Fruit fly (Drosophila melanogaster) whole organism, pupa: Measurements from ENCODE around the gene CG32204.

Experiments
- CG10348 ChIP-seq: fragments of 200-800 bp; sonication (Bioruptor generic); IDR thresholded peaks from 2 replicates; pipeline ENCODE4 v1.3.6; 2022; ENCODE audit warnings: missing biosample characterization, missing genetic modification characterization
- CG12605 ChIP-seq: fragments of 200-800 bp; sonication (Bioruptor generic); IDR thresholded peaks from 2 replicates; pipeline ENCODE4 v1.3.6; 2022; ENCODE audit warnings: missing biosample characterization, missing genetic modification characterization
- CG13204 ChIP-seq: fragments of 200-800 bp; sonication (Bioruptor generic); optimal IDR thresholded peaks from 2 replicates; lab custom pipeline; 2018; ENCODE audit warnings: missing biosample characterization, mild to moderate bottlenecking, missing genetic modification characterization, moderate library complexity
- CG14655 ChIP-seq: fragments of 200-800 bp; sonication (Bioruptor generic); optimal IDR thresholded peaks from 3 replicates; lab custom pipeline; 2017; ENCODE audit warnings: mild to moderate bottlenecking, missing biosample characterization, missing genetic modification reagents, missing genetic modification characterization
- CG15710 ChIP-seq: fragments of 200-800 bp; sonication (Bioruptor generic); optimal IDR thresholded peaks from 2 replicates; lab custom pipeline; 2018; ENCODE audit warnings: missing biosample characterization, mild to moderate bottlenecking, missing genetic modification characterization, moderate library complexity
- CG17806 ChIP-seq: fragments of 200-800 bp; sonication (Bioruptor generic); optimal IDR thresholded peaks from 2 replicates; lab custom pipeline; 2018; ENCODE audit warnings: missing biosample characterization, mild to moderate bottlenecking, missing genetic modification characterization, moderate library complexity
- CG32121 ChIP-seq: fragments of 200-800 bp; sonication (Bioruptor generic); IDR thresholded peaks from 2 replicates; pipeline ENCODE4 v1.3.6; 2022; ENCODE audit warnings: missing biosample characterization, missing genetic modification characterization
- CG34367 ChIP-seq: fragments of 200-800 bp; sonication (Bioruptor generic); optimal IDR thresholded peaks from 2 replicates; lab custom pipeline; 2018; ENCODE audit warnings: missing biosample characterization, mild to moderate bottlenecking, missing genetic modification characterization
- CG4496 ChIP-seq: fragments of 200-800 bp; sonication (Bioruptor generic); IDR thresholded peaks from 3 replicates; pipeline ENCODE4 v1.3.6; 2022; ENCODE audit warnings: missing biosample characterization, missing genetic modification characterization
- CG8159 ChIP-seq: fragments of 200-800 bp; sonication (Bioruptor generic); optimal IDR thresholded peaks from 3 replicates; lab custom pipeline; 2018; ENCODE audit warnings: missing biosample characterization, mild to moderate bottlenecking, missing genetic modification characterization, moderate library complexity
- CG8301 ChIP-seq: fragments of 200-800 bp; sonication (Bioruptor generic); optimal IDR thresholded peaks from 2 replicates; lab custom pipeline; 2018; ENCODE audit warnings: missing biosample characterization, mild to moderate bottlenecking, missing genetic modification characterization
- CG9948 ChIP-seq: fragments of 200-800 bp; sonication (Bioruptor generic); optimal IDR thresholded peaks from 2 replicates; lab custom pipeline; 2018; ENCODE audit warnings: missing biosample characterization, mild to moderate bottlenecking, missing genetic modification characterization, moderate library complexity
- D1 ChIP-seq: fragments of 200-800 bp; sonication (Bioruptor generic); optimal IDR thresholded peaks from 2 replicates; lab custom pipeline; 2018; ENCODE audit warnings: missing biosample characterization, mild to moderate bottlenecking, missing genetic modification characterization, moderate library complexity
- EcR ChIP-seq: fragments of 200-800 bp; sonication (Bioruptor generic); optimal IDR thresholded peaks from 3 replicates; lab custom pipeline; 2019; ENCODE audit warnings: missing biosample characterization, missing genetic modification characterization, mild to moderate bottlenecking, moderate library complexity, missing genetic modification reagents
- Ets98B ChIP-seq: fragments of 200-800 bp; sonication (Bioruptor generic); IDR thresholded peaks from 2 replicates; pipeline ENCODE4 v1.3.6; 2022; ENCODE audit warnings: missing biosample characterization, missing genetic modification characterization
- Pif1A ChIP-seq: fragments of 200-800 bp; sonication (Bioruptor generic); optimal IDR thresholded peaks from 3 replicates; lab custom pipeline; 2016; ENCODE audit warnings: missing biosample characterization, missing genetic modification characterization
- Pif1B ChIP-seq: fragments of 200-800 bp; sonication (Bioruptor generic); optimal IDR thresholded peaks from 3 replicates; lab custom pipeline; 2016; ENCODE audit warnings: missing biosample characterization, missing genetic modification characterization
- Snoo ChIP-seq: fragments of 200-800 bp; sonication (Bioruptor generic); optimal IDR thresholded peaks from 3 replicates; lab custom pipeline; 2017; ENCODE audit warnings: missing biosample characterization, mild to moderate bottlenecking, missing genetic modification characterization, inconsistent platforms
- fd96Ca ChIP-seq: fragments of 200-800 bp; sonication (Bioruptor generic); IDR thresholded peaks from 3 replicates; pipeline ENCODE4 v1.3.6; 2022; ENCODE audit warnings: missing biosample characterization, missing genetic modification characterization
- gl ChIP-seq: fragments of 200-800 bp; sonication (Bioruptor generic); optimal IDR thresholded peaks from 2 replicates; lab custom pipeline; 2018; ENCODE audit warnings: missing biosample characterization, mild to moderate bottlenecking, missing genetic modification characterization
- rn ChIP-seq: fragments of 200-800 bp; sonication (Bioruptor generic); IDR thresholded peaks from 2 replicates; pipeline ENCODE4 v1.3.6; 2022; ENCODE audit warnings: missing biosample characterization, missing genetic modification characterization

Gene CG32204

DNA sequence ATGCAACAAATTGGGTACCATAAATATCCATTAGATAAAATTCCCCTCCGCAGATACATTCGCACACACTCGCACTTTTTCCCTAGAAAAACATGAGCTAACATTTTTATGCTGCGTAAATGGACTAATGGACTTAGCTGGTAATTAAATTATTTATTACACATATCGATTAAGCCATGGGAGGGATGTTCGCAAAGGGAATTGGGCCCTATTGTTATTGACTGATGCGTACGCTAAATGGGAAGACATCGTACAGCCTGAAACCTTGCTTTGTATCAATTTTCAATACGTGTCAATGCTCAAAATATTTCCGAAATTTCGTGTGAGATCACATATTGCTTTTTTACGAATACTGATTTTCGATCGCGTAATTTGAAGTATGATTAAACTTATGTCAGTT is 21.0 kb downstream of the CG32204 start, which contains the start of gene CG43049:
Gene CG43049 (plus strand): TSS at position 301 of the 400 bp plus-strand sequence.
- no peak for TF ChIP-seq CG14655 (GFP tag; lab: Kevin White, UChicago)
- no peak for TF ChIP-seq CG10348 (GFP tag; lab: Robert Waterston, UW)
- TF ChIP-seq gl: no peak
- TF ChIP-seq Pif1A: no peak
- TF ChIP-seq CG12605: no peak
- TF ChIP-seq CG17806 (tag; lab: Kevin White, UChicago): no peak
- TF ChIP-seq CG13204 (GFP tag; lab: Kevin White, UChicago): no peak
- TF ChIP-seq fd96Ca: no peak
- TF ChIP-seq CG8301 (tag; lab: Kevin White, UChicago): no peak
- no peak for TF ChIP-seq EcR (GFP tag; lab: Kevin White, UChicago)
- TF ChIP-seq CG34367 (tag; lab: Kevin White, UChicago): no peak
- TF ChIP-seq CG8159 (tag; lab: Kevin White, UChicago): no peak
- no peak for TF ChIP-seq CG15710 (tag; lab: Kevin White, UChicago)
- TF ChIP-seq CG9948: no peak
- TF ChIP-seq rn (GFP tag; lab: Robert Waterston, UW): no peak
- no peak for TF ChIP-seq Snoo (tag; lab: Kevin White, UChicago)

DNA sequence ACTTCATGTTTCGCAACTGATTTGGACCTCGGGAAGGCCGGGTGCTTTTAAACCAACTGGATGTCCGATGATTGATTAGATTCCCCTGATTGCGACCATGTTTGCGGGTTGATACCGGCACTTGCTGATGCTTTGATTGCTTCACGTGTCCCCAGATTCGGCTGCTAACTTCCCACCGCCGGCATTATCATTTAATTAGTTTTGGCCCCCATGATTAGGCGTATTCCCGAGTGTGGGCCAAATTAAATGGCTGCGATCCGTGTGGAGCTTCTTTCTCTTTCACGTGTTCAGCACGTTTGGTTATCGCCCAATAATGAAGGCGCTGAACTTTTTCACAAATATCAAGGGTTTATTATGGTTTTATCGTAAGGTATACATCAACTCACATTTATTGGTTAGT is 23.8 kb downstream of the CG32204 start, which contains the start of gene CG3819:
Gene CG3819 (minus strand): TSS at position 23 of the 400 bp plus-strand sequence.
- TF ChIP-seq CG8159 (tag; lab: Kevin White, UChicago): no peak
- TF ChIP-seq rn (GFP tag; lab: Robert Waterston, UW): no peak
- no peak for TF ChIP-seq CG34367 (tag; lab: Kevin White, UChicago)
- TF ChIP-seq, all 21 proteins: peak for 0

DNA sequence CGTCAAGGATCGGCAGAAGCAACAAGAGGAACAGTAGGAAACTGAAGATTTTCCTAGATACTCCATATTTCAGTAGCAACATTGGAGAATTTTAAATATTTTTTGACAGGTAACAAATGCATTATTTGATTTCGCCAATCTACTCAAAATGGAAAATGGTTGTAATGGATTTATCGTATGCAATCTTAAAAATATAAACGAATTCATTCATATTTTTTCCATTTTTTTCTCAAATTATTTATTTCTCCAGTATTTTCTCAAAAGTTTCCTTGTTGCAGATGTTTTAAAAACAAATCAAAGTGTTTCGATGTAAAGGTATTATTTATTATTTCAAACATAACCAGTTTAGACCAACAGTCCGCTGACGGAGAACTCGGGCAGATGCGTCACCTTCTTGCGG is 25.6 kb downstream of the CG32204 start, which contains the start of gene CG18223:
Gene CG18223 (minus strand): TSS at position 101 of the 400 bp plus-strand sequence.
- TF ChIP-seq fd96Ca (no peak), rn (GFP tag; lab: Robert Waterston, UW) (no peak), Snoo (tag; lab: Kevin White, UChicago) (no peak), CG9948 (no peak), CG8301 (tag; lab: Kevin White, UChicago) (no peak), CG4496 (no peak), Pif1A (no peak), CG17806 (tag; lab: Kevin White, UChicago) (no peak), EcR (GFP tag; lab: Kevin White, UChicago) (no peak), CG32121 (GFP tag; lab: Robert Waterston, UW) (no peak), CG12605 (no peak)

DNA sequence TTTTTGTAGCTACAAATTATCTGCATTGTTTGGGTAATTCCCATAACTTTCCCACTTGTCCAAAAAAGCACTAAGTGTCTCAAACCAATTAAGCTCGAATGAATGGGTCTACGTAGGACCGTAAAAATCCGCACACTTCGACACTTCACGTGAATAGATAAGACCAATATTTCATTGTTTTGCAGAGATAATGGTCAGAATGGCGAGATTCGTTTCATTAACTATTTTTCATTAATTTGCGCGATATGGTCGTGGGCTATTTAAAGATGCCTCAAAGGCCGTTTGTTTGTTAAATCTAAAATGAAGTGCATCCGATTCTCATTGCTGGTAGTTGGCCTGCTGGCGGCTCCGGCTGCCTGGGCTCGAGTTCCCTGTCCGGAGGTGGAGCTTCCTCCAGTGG is 28.6 kb downstream of the CG32204 start, which contains the start of gene CG6839:
Gene CG6839 (plus strand): TSS at position 301 of the 400 bp plus-strand sequence.
- TF ChIP-seq CG17806 (tag; lab: Kevin White, UChicago) (no peak), CG34367 (tag; lab: Kevin White, UChicago) (no peak), CG8159 (tag; lab: Kevin White, UChicago) (no peak), CG8301 (tag; lab: Kevin White, UChicago) (no peak), CG14655 (GFP tag; lab: Kevin White, UChicago) (no peak), CG10348 (GFP tag; lab: Robert Waterston, UW) (no peak), rn (GFP tag; lab: Robert Waterston, UW) (no peak), CG4496 (no peak), D1 (tag; lab: Kevin White, UChicago) (no peak), CG9948 (no peak), Pif1B (GFP tag; lab: Kevin White, UChicago) (no peak), CG13204 (GFP tag; lab: Kevin White, UChicago) (no peak), EcR (GFP tag; lab: Kevin White, UChicago) (no peak), Snoo (tag; lab: Kevin White, UChicago) (no peak), gl (no peak), CG12605 (no peak), fd96Ca (no peak)

DNA sequence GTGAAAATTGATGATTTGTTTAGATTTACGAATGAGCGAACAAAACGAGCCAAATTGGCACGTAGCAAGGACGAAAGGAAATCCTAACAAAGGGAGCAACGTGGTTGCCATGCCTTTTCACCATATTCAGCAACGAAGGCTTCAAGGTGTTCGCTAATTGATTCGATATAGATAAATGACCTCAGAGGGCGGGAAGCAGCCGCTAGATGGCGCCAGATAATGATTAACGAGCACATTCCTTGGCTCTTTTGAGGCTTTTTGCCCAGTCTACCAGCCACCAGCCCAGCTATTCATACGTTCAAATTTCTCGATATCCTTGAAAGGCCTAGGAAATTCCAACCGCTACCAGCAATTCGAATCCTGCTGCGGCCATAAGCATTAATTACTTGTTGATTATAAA is 29.4 kb downstream of the CG32204 start:
- no peak for TF ChIP-seq D1 (tag; lab: Kevin White, UChicago)
- TF ChIP-seq Snoo (tag; lab: Kevin White, UChicago): no peak
- no peak for TF ChIP-seq Pif1B (GFP tag; lab: Kevin White, UChicago)

DNA sequence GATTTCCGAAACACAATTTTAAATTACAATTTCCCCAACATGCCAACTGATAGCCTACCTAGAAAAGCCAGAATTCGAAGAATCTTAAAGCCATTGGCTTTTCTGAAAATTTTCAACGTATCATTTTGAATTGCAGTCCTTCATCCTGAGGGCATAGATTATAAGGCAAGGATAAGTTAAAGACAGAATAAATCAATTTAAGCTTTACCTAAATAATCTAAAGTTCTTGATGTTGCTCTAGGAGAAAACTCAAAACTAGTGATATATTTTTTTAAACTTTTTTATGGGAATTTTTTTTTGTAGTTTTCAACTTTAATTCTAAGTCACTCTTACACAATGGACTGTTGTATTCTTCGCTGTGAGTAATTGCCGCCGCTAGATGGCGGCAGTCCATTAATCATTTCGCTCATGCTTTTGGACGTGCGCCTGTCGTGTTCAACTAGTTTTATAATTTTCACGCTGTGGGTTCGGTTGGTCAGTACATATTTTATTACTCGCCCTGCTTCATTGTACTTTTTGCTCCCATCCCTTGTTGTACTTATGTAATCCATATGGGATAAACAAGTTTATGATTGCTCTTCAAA is 31.6 kb downstream of the CG32204 start, which contains the start of gene COX6AL2:
Gene COX6AL2 (minus strand): TSS at position 51 of the 584 bp plus-strand sequence.
- no peak for TF ChIP-seq Pif1A
- TF ChIP-seq D1 (tag; lab: Kevin White, UChicago): no peak
- no peak for TF ChIP-seq Snoo (tag; lab: Kevin White, UChicago)
- no peak for TF ChIP-seq gl
- no peak for TF ChIP-seq CG14655 (GFP tag; lab: Kevin White, UChicago)
- TF ChIP-seq CG10348 (GFP tag; lab: Robert Waterston, UW): no peak
- TF ChIP-seq CG8159 (tag; lab: Kevin White, UChicago): no peak
- TF ChIP-seq CG4496: no peak
- no peak for TF ChIP-seq fd96Ca
- no peak for TF ChIP-seq CG32121 (GFP tag; lab: Robert Waterston, UW)
- no peak for TF ChIP-seq CG8301 (tag; lab: Kevin White, UChicago)
- TF ChIP-seq Pif1B (GFP tag; lab: Kevin White, UChicago): no peak
- no peak for TF ChIP-seq CG12605
- TF ChIP-seq CG17806 (tag; lab: Kevin White, UChicago): no peak
- TF ChIP-seq Ets98B (GFP tag; lab: Robert Waterston, UW): no peak
- TF ChIP-seq rn (GFP tag; lab: Robert Waterston, UW): no peak
- no peak for TF ChIP-seq CG15710 (tag; lab: Kevin White, UChicago)
- TF ChIP-seq CG13204 (GFP tag; lab: Kevin White, UChicago): no peak
- TF ChIP-seq CG9948: no peak
